Fruit fly (Drosophila melanogaster): ENCODE measurements around the gene NimC1.
A peak's percentile ranks its signal among the peaks of the same experiment; 100 is the strongest.

DNA sequence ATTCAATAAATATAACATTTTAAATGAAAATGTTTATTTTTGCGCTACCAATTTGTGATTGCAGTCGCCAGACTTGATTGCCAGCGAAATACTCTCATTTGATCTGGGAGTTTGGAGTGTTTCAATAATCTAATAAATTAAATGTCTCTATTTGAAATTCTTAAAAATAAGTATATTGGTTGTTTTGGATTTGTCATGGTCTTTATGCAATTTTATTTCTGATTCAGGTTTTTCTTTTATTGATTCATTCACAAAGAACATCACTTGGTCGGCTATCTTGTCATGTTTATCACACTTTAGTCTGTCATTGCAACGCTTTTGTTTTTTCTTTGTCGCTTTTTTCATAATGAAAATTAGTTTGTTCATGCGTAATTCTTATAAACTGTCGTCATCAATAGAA lies 22.4 kb upstream of the NimC1 start:
- TF ChIP-seq EcR (GFP tag; optimal IDR thresholded peaks at IDR 0.05): no peak
- no peak for TF ChIP-seq CG9948 (tag; optimal IDR thresholded peaks at IDR 0.05)
- TF ChIP-seq Ets98B (GFP tag; IDR thresholded peaks at IDR 0.05): peak; percentile 62
- TF ChIP-seq Pif1B (GFP tag; optimal IDR thresholded peaks at IDR 0.05): no peak
- peak; percentile 72 for TF ChIP-seq CG4496 (GFP tag; IDR thresholded peaks at IDR 0.05)
- TF ChIP-seq CG15710 (tag; optimal IDR thresholded peaks at IDR 0.05): no peak
- no peak for TF ChIP-seq rn (GFP tag; IDR thresholded peaks at IDR 0.05)
- TF ChIP-seq CG17806 (tag; optimal IDR thresholded peaks at IDR 0.05): no peak
- TF ChIP-seq Pif1A (GFP tag; optimal IDR thresholded peaks at IDR 0.05): no peak

All from whole organism, pupa.